Fruit fly (Drosophila melanogaster) whole organism, embryonic: ENCODE results near the gene Spn28Db.

Experiments
- B-H2 ChIP-seq: fragments of 200-800 bp; sonication (Bioruptor generic); optimal IDR thresholded peaks from 2 replicates; lab custom pipeline; 2018; ENCODE audit warnings: missing biosample characterization, mild to moderate bottlenecking, missing genetic modification characterization
- CG1024 ChIP-seq: fragments of 200-800 bp; sonication (Bioruptor generic); IDR thresholded peaks from 2 replicates; pipeline ENCODE4 v1.3.6; 2022; ENCODE audit warnings: missing biosample characterization, missing genetic modification characterization
- CG11093 ChIP-seq: fragments of 200-800 bp; sonication (Bioruptor generic); IDR thresholded peaks from 3 replicates; pipeline ENCODE4 v1.3.6; 2022; ENCODE audit warnings: missing biosample characterization, missing genetic modification characterization
- CG11247 ChIP-seq: fragments of 200-800 bp; sonication (Bioruptor generic); IDR thresholded peaks from 2 replicates; pipeline ENCODE4 v1.3.6; 2022; ENCODE audit warnings: missing biosample characterization, missing genetic modification characterization
- CG12155 ChIP-seq: fragments of 200-800 bp; sonication (Bioruptor generic); optimal IDR thresholded peaks from 3 replicates; lab custom pipeline; 2016; ENCODE audit warnings: missing biosample characterization, missing genetic modification characterization
- CG13775 ChIP-seq: fragments of 200-800 bp; sonication (Bioruptor generic); optimal IDR thresholded peaks from 3 replicates; lab custom pipeline; 2017; ENCODE audit warnings: missing biosample characterization, mild to moderate bottlenecking, missing genetic modification characterization
- CG14710 ChIP-seq: fragments of 200-800 bp; sonication (Bioruptor generic); optimal IDR thresholded peaks from 3 replicates; lab custom pipeline; 2019; ENCODE audit warnings: missing biosample characterization, mild to moderate bottlenecking, missing genetic modification characterization, moderate library complexity
- CG16813 ChIP-seq: fragments of 200-800 bp; sonication (Bioruptor generic); IDR thresholded peaks from 3 replicates; pipeline ENCODE4 v1.3.6; 2022; ENCODE audit warnings: missing biosample characterization, missing genetic modification characterization; ENCODE audit not compliant: partially characterized antibody
- CG1832 ChIP-seq: fragments of 200-800 bp; sonication (Bioruptor generic); optimal IDR thresholded peaks from 2 replicates; lab custom pipeline; 2017; ENCODE audit warnings: missing biosample characterization, mild to moderate bottlenecking, missing genetic modification characterization, inconsistent platforms
- CG18764 ChIP-seq: fragments of 200-800 bp; sonication (Bioruptor generic); optimal IDR thresholded peaks from 3 replicates; lab custom pipeline; 2016; ENCODE audit warnings: missing biosample characterization, missing genetic modification characterization
- CG34224 ChIP-seq: fragments of 200-800 bp; sonication (Bioruptor generic); IDR thresholded peaks from 3 replicates; pipeline ENCODE4 v1.3.6; 2022; ENCODE audit warnings: missing biosample characterization, missing genetic modification characterization; ENCODE audit not compliant: partially characterized antibody
- CG3995 ChIP-seq: fragments of 200-800 bp; sonication (Bioruptor generic); optimal IDR thresholded peaks from 3 replicates; lab custom pipeline; 2016; ENCODE audit warnings: missing biosample characterization, missing genetic modification characterization
- CG6175 ChIP-seq: fragments of 200-800 bp; sonication (Bioruptor generic); IDR thresholded peaks from 3 replicates; pipeline ENCODE4 v1.3.6; 2022; ENCODE audit warnings: missing biosample characterization, missing genetic modification characterization
- CG7271 ChIP-seq: fragments of 200-800 bp; sonication (Bioruptor generic); optimal IDR thresholded peaks from 2 replicates; lab custom pipeline; 2018; ENCODE audit warnings: missing biosample characterization, mild to moderate bottlenecking, missing genetic modification characterization, moderate library complexity
- CG7357 ChIP-seq: fragments of 200-800 bp; sonication (Bioruptor generic); IDR thresholded peaks from 3 replicates; pipeline ENCODE4 v1.3.6; 2022; ENCODE audit warnings: missing biosample characterization, missing genetic modification characterization
- CG7745 ChIP-seq: fragments of 200-800 bp; sonication (Bioruptor generic); optimal IDR thresholded peaks from 2 replicates; lab custom pipeline; 2018; ENCODE audit warnings: missing biosample characterization, mild to moderate bottlenecking, missing genetic modification characterization, moderate library complexity
- CG7786 ChIP-seq: fragments of 200-800 bp; sonication (Bioruptor generic); optimal IDR thresholded peaks from 2 replicates; lab custom pipeline; 2016; ENCODE audit warnings: missing biosample characterization, missing genetic modification characterization
- CG7987 ChIP-seq: fragments of 200-800 bp; sonication (Bioruptor generic); optimal IDR thresholded peaks from 2 replicates; lab custom pipeline; 2018; ENCODE audit warnings: missing biosample characterization, mild to moderate bottlenecking, missing genetic modification characterization, moderate library complexity
- CG9609 ChIP-seq: fragments of 200-800 bp; sonication (Bioruptor generic); optimal IDR thresholded peaks from 3 replicates; lab custom pipeline; 2016; ENCODE audit warnings: missing biosample characterization, missing genetic modification characterization
- CG9876 ChIP-seq: fragments of 200-800 bp; sonication (Bioruptor generic); optimal IDR thresholded peaks from 2 replicates; lab custom pipeline; 2016; ENCODE audit warnings: missing biosample characterization, missing genetic modification characterization
- CHES-1-like ChIP-seq: fragments of 200-800 bp; sonication (Bioruptor generic); optimal IDR thresholded peaks from 2 replicates; lab custom pipeline; 2016; ENCODE audit warnings: missing biosample characterization, missing genetic modification characterization
- Dad ChIP-seq: fragments of 200-800 bp; sonication (Bioruptor generic); optimal IDR thresholded peaks from 3 replicates; lab custom pipeline; 2016; ENCODE audit warnings: missing biosample characterization, missing genetic modification characterization
- Deaf1 ChIP-seq: fragments of 200-800 bp; optimal IDR thresholded peaks from 3 replicates; lab custom pipeline; 2019; ENCODE audit warnings: missing biosample characterization, mild to moderate bottlenecking, missing genetic modification characterization, moderate library complexity
- H2.0 ChIP-seq: fragments of 200-800 bp; sonication (Bioruptor generic); IDR thresholded peaks from 2 replicates; pipeline ENCODE4 v1.3.6; 2022; ENCODE audit warnings: missing biosample characterization, missing genetic modification characterization
- HmgZ ChIP-seq: fragments of 200-800 bp; sonication (Bioruptor generic); optimal IDR thresholded peaks from 2 replicates; lab custom pipeline; 2018; ENCODE audit warnings: missing biosample characterization, mild to moderate bottlenecking, missing genetic modification characterization
- Jarid2 ChIP-seq: fragments of 200-800 bp; sonication (Bioruptor generic); optimal IDR thresholded peaks from 3 replicates; lab custom pipeline; 2017; ENCODE audit warnings: mild to moderate bottlenecking, missing biosample characterization, missing genetic modification reagents, missing genetic modification characterization
- Max ChIP-seq: fragments of 200-800 bp; sonication (Bioruptor generic); optimal IDR thresholded peaks from 2 replicates; lab custom pipeline; 2016; ENCODE audit warnings: missing biosample characterization, mild to moderate bottlenecking, missing genetic modification characterization
- NfI ChIP-seq: fragments of 200-800 bp; sonication (Bioruptor generic); optimal IDR thresholded peaks from 3 replicates; lab custom pipeline; 2018; ENCODE audit warnings: missing biosample characterization, mild to moderate bottlenecking, missing genetic modification characterization, moderate library complexity
- Oaz ChIP-seq: fragments of 200-800 bp; sonication (Bioruptor generic); IDR thresholded peaks from 2 replicates; pipeline ENCODE4 v1.3.6; 2022; ENCODE audit warnings: missing biosample characterization, missing genetic modification characterization
- Side ChIP-seq: fragments of 200-800 bp; sonication (Bioruptor generic); optimal IDR thresholded peaks from 2 replicates; lab custom pipeline; 2016; ENCODE audit warnings: missing biosample characterization, missing genetic modification characterization
- ara ChIP-seq: fragments of 200-800 bp; sonication (Bioruptor generic); IDR thresholded peaks from 2 replicates; pipeline ENCODE4 v1.3.6; 2022; ENCODE audit warnings: missing biosample characterization, missing genetic modification characterization
- cad ChIP-seq: fragments of >200 bp; optimal IDR thresholded peaks from 2 replicates; lab custom pipeline; 2017; ENCODE audit warnings: missing biosample characterization, missing genetic modification characterization
- cg ChIP-seq: fragments of 200-800 bp; sonication (Bioruptor generic); optimal IDR thresholded peaks from 3 replicates; lab custom pipeline; 2019; ENCODE audit warnings: missing biosample characterization, mild to moderate bottlenecking, missing genetic modification characterization, moderate library complexity
- dati ChIP-seq: fragments of 200-800 bp; sonication (Bioruptor generic); IDR thresholded peaks from 2 replicates; pipeline ENCODE4 v1.3.6; 2022; ENCODE audit warnings: missing biosample characterization, missing genetic modification characterization
- dimm ChIP-seq: fragments of 200-800 bp; sonication (Bioruptor generic); IDR thresholded peaks from 2 replicates; pipeline ENCODE4 v1.3.6; 2022; ENCODE audit warnings: missing biosample characterization, missing genetic modification characterization
- dm ChIP-seq: fragments of 200-800 bp; sonication (Bioruptor generic); optimal IDR thresholded peaks from 3 replicates; lab custom pipeline; 2016; ENCODE audit warnings: missing biosample characterization, missing genetic modification characterization
- emc ChIP-seq: fragments of 200-800 bp; sonication (Bioruptor generic); optimal IDR thresholded peaks from 2 replicates; lab custom pipeline; 2016; ENCODE audit warnings: missing biosample characterization, missing genetic modification characterization
- fru ChIP-seq: fragments of >200 bp; optimal IDR thresholded peaks from 2 replicates; lab custom pipeline; 2017
- gcm ChIP-seq: fragments of 200-800 bp; sonication (Bioruptor generic); optimal IDR thresholded peaks from 2 replicates; lab custom pipeline; 2019; ENCODE audit warnings: missing biosample characterization, mild to moderate bottlenecking, missing genetic modification characterization, moderate library complexity
- gro ChIP-seq: fragments of 200-800 bp; sonication (Bioruptor generic); optimal IDR thresholded peaks from 2 replicates; lab custom pipeline; 2016; ENCODE audit warnings: missing biosample characterization, missing genetic modification characterization
- klu ChIP-seq: fragments of 200-800 bp; sonication (Bioruptor generic); IDR thresholded peaks from 2 replicates; pipeline ENCODE4 v1.3.6; 2022; ENCODE audit warnings: missing biosample characterization, missing genetic modification characterization
- kni ChIP-seq: fragments of 200-800 bp; sonication (Bioruptor generic); optimal IDR thresholded peaks from 3 replicates; lab custom pipeline; 2017; ENCODE audit warnings: mild to moderate bottlenecking, missing biosample characterization, missing genetic modification reagents, missing genetic modification characterization
- odd ChIP-seq: fragments of 200-800 bp; sonication (Bioruptor generic); optimal IDR thresholded peaks from 2 replicates; lab custom pipeline; 2017; ENCODE audit warnings: missing biosample characterization, mild to moderate bottlenecking, missing genetic modification characterization
- org-1 ChIP-seq: fragments of 200-800 bp; sonication (Bioruptor generic); optimal IDR thresholded peaks from 2 replicates; lab custom pipeline; 2017; ENCODE audit warnings: missing biosample characterization, missing genetic modification characterization
- otp ChIP-seq: fragments of 200-800 bp; sonication (Bioruptor generic); IDR thresholded peaks from 3 replicates; pipeline ENCODE4, ENCODE4 v1.3.6; 2022; ENCODE audit warnings: missing biosample characterization, missing genetic modification characterization
- pfk ChIP-seq: fragments of 200-800 bp; sonication (Bioruptor generic); optimal IDR thresholded peaks from 2 replicates; lab custom pipeline; 2018; ENCODE audit warnings: missing biosample characterization, mild to moderate bottlenecking, missing genetic modification characterization, moderate library complexity
- salm ChIP-seq: fragments of 200-800 bp; sonication (Bioruptor generic); optimal IDR thresholded peaks from 2 replicates; lab custom pipeline; 2018; ENCODE audit warnings: missing biosample characterization, mild to moderate bottlenecking, missing genetic modification characterization
- sens ChIP-seq: fragments of 200-800 bp; sonication (Bioruptor generic); peaks from one replicate; lab custom pipeline; 2016; ENCODE audit warnings: missing biosample characterization, missing genetic modification characterization
- slbo ChIP-seq: fragments of 200-800 bp; sonication (Bioruptor generic); IDR thresholded peaks from 2 replicates; pipeline ENCODE4 v1.3.6; 2022; ENCODE audit warnings: missing biosample characterization, missing genetic modification characterization
- slou ChIP-seq: fragments of 200-800 bp; sonication (Bioruptor generic); optimal IDR thresholded peaks from 3 replicates; lab custom pipeline; 2016; ENCODE audit warnings: missing biosample characterization, missing genetic modification characterization
- stwl ChIP-seq: fragments of 200-800 bp; sonication (Bioruptor generic); optimal IDR thresholded peaks from 3 replicates; lab custom pipeline; 2018; ENCODE audit warnings: missing biosample characterization, mild to moderate bottlenecking, missing genetic modification characterization, moderate library complexity
- wdn ChIP-seq: fragments of 200-800 bp; sonication (Bioruptor generic); IDR thresholded peaks from 2 replicates; pipeline ENCODE4 v1.3.6; 2022; ENCODE audit warnings: missing biosample characterization, missing genetic modification characterization
- wek ChIP-seq: fragments of 200-800 bp; sonication (Bioruptor generic); optimal IDR thresholded peaks from 3 replicates; lab custom pipeline; 2018; ENCODE audit warnings: missing biosample characterization, mild to moderate bottlenecking, missing genetic modification characterization, moderate library complexity
- yki ChIP-seq: fragments of >200 bp; optimal IDR thresholded peaks from 3 replicates; lab custom pipeline; 2018

Gene Spn28Db

dm6 chr2L:7890654-7891114, at the start of gene Spn28Db (continued):
- no peak for TF ChIP-seq wdn (GFP tag; lab: Robert Waterston, UW)
- TF ChIP-seq CG14710 (tag; lab: Kevin White, UChicago), result peak; percentile 9
- no peak for TF ChIP-seq ara (GFP tag; lab: Robert Waterston, UW)
- TF ChIP-seq cad, result no peak
- no peak for TF ChIP-seq salm
- TF ChIP-seq gcm, result no peak
- TF ChIP-seq dm, result no peak
- TF ChIP-seq cg, result no peak
- TF ChIP-seq Oaz (GFP tag; lab: Robert Waterston, UW), result no peak
- no peak for TF ChIP-seq pfk
- no peak for TF ChIP-seq CG9609 (GFP tag; lab: Kevin White, UChicago)
- peak; percentile 9 for TF ChIP-seq Jarid2 (GFP tag; lab: Kevin White, UChicago)
- TF ChIP-seq slbo (GFP tag; lab: Robert Waterston, UW), result no peak
- no peak for TF ChIP-seq CG3995
- no peak for TF ChIP-seq CG11093
- TF ChIP-seq wek, result no peak
- TF ChIP-seq slou (GFP tag; lab: Kevin White, UChicago), result peak; percentile 16
- TF ChIP-seq B-H2, result peak; percentile 20
- TF ChIP-seq CG7357 (GFP tag; lab: Robert Waterston, UW), result no peak
- no peak for TF ChIP-seq HmgZ (tag; lab: Kevin White, UChicago)
- no peak for TF ChIP-seq CG7745 (tag; lab: Kevin White, UChicago)
- TF ChIP-seq odd (GFP tag; lab: Kevin White, UChicago), result no peak
- TF ChIP-seq CG16813 (GFP tag; lab: Robert Waterston, UW), result peak; percentile 69
- TF ChIP-seq CG18764 (GFP tag; lab: Kevin White, UChicago), result peak; percentile 10
- TF ChIP-seq fru (lab: Kevin White, UChicago), result no peak
- no peak for TF ChIP-seq CG1024
- no peak for TF ChIP-seq NfI (GFP tag; lab: Kevin White, UChicago)
- peak; percentile 93 for TF ChIP-seq stwl
- TF ChIP-seq CG13775 (GFP tag; lab: Kevin White, UChicago), result no peak
- TF ChIP-seq otp (GFP tag; lab: Robert Waterston, UW), result no peak
- TF ChIP-seq dati, result no peak
- TF ChIP-seq sens, result no peak
- no peak for TF ChIP-seq CG1832 (GFP tag; lab: Kevin White, UChicago)
- TF ChIP-seq CG7786 (GFP tag; lab: Kevin White, UChicago), result no peak
- TF ChIP-seq CG34224 (GFP tag; lab: Robert Waterston, UW), result no peak
- TF ChIP-seq CG12155 (GFP tag; lab: Kevin White, UChicago), result no peak
- TF ChIP-seq emc (GFP tag; lab: Kevin White, UChicago), result no peak
- peak; percentile 39 for TF ChIP-seq CG9876
- no peak for TF ChIP-seq gro (GFP tag; lab: Kevin White, UChicago)
- TF ChIP-seq CG7987 (GFP tag; lab: Kevin White, UChicago), result no peak
- no peak for TF ChIP-seq H2.0 (GFP tag; lab: Robert Waterston, UW)
- TF ChIP-seq klu (GFP tag; lab: Robert Waterston, UW), result no peak
- no peak for TF ChIP-seq yki (lab: Kevin White, UChicago)
- TF ChIP-seq CG11247 (GFP tag; lab: Robert Waterston, UW), result no peak
- TF ChIP-seq CG7271 (tag; lab: Kevin White, UChicago), result no peak
- no peak for TF ChIP-seq Deaf1
- no peak for TF ChIP-seq Max (GFP tag; lab: Kevin White, UChicago)
- TF ChIP-seq Side, result peak; percentile 26
- no peak for TF ChIP-seq dimm (GFP tag; lab: Robert Waterston, UW)
- no peak for TF ChIP-seq org-1 (GFP tag; lab: Kevin White, UChicago)
- no peak for TF ChIP-seq Dad (GFP tag; lab: Kevin White, UChicago)
- TF ChIP-seq kni, result no peak
- TF ChIP-seq CHES-1-like (GFP tag; lab: Kevin White, UChicago), result no peak
- no peak for TF ChIP-seq CG6175 (GFP tag; lab: Robert Waterston, UW)
